Worm (Caenorhabditis elegans): ENCODE results near the gene ipla-5.

ipla-5 gene

DNA sequence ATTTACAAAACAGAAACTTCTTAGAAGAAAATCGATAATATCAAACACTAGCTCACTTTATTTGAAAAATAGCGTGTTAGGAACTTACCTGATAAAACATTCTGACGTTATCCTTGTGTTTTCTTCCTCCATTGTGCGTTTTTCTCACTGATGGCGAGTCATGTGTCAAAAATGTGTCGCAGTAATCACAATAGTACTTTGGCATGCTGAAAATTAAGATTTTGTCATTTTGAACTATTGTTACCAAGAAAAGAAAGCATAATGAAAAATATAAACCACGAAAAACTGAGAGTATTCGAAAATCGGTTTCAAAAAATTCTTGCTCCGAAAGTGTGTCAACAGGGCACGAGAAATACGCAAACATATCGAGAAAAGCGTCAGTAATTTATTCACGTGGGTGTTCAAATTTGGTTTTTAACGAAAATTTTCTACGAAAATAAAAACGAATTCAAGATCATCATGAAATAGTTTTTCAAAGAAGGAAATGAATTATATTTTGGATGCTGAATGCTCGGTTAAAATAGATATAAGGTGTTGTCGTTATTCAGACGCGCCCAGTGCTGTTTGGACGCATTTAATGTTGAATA lies 27.3 kb upstream of the ipla-5 start, which contains the start of gene snrp-3 (continued):
- TF ChIP-seq tbp1 (GFP tag; optimal IDR thresholded peaks at IDR 0.05) (peak; percentile 21), T26A5.8 (tag; optimal IDR thresholded peaks at IDR 0.05) (no peak), egl-18 (GFP tag; IDR thresholded peaks at IDR 0.05) (no peak), ceh-91 (GFP tag; IDR thresholded peaks at IDR 0.05) (no peak), nhr-27 (tag; optimal IDR thresholded peaks at IDR 0.05) (no peak), snpc-3.4 (tag; optimal IDR thresholded peaks at IDR 0.05) (no peak), tbx-9 (tag; optimal IDR thresholded peaks at IDR 0.05; ENCODE audit: borderline replicate concordance) (no peak), lag-1 (GFP tag; IDR thresholded peaks at IDR 0.05) (no peak), hmg-1.2 (GFP tag; IDR thresholded peaks at IDR 0.05) (peak; percentile 37; the same call in 1 of the 2 replicates), attf-6 (GFP tag; IDR thresholded peaks at IDR 0.05) (no peak), bed-1 (GFP tag; IDR thresholded peaks at IDR 0.05) (no peak), K12H6.12 (tag; optimal IDR thresholded peaks at IDR 0.05) (no peak), B0035.1 (tag; optimal IDR thresholded peaks at IDR 0.05) (no peak), akir-1 (GFP tag; optimal IDR thresholded peaks at IDR 0.05) (no peak), unc-62 (GFP tag; optimal IDR thresholded peaks at IDR 0.05) (no peak), nhr-80 (tag; optimal IDR thresholded peaks at IDR 0.05) (peak; percentile 29), F49E8.2 (tag; optimal IDR thresholded peaks at IDR 0.05; ENCODE audit: insufficient read depth) (peak; percentile 10), ceh-100 (GFP tag; IDR thresholded peaks at IDR 0.05) (no peak), D2030.7 (GFP tag; IDR thresholded peaks at IDR 0.05) (peak; percentile 71), sea-2 (GFP tag; IDR thresholded peaks at IDR 0.05) (no peak), aptf-2 (GFP tag; conservative IDR thresholded peaks at IDR 0.05) (no peak), sdz-38 (tag; optimal IDR thresholded peaks at IDR 0.05) (no peak), dpl-1 (GFP tag; optimal IDR thresholded peaks at IDR 0.05) (peak; percentile 73), nfya-1 (tag; optimal IDR thresholded peaks at IDR 0.05; ENCODE audit: borderline replicate concordance, insufficient read depth) (no peak), rec-8 (tag; optimal IDR thresholded peaks at IDR 0.05) (no peak), snpc-1.1 (tag; optimal IDR thresholded peaks at IDR 0.05; ENCODE audit: insufficient read depth) (peak; percentile 1), nfya-2 (GFP tag; IDR thresholded peaks at IDR 0.05) (no peak), T07F8.4 (tag; optimal IDR thresholded peaks at IDR 0.05) (no peak), ztf-18 (tag; optimal IDR thresholded peaks at IDR 0.05) (peak; percentile 96), ztf-3 (GFP tag; optimal IDR thresholded peaks at IDR 0.05) (no peak), snpc-1.3 (tag; optimal IDR thresholded peaks at IDR 0.05; ENCODE audit: insufficient read depth) (peak; percentile 59), lin-26 (GFP tag; IDR thresholded peaks at IDR 0.05) (0 out of 2 replicates have a peak, but pooled peaks have one; percentile 6), rcor-1 (GFP tag; IDR thresholded peaks at IDR 0.05) (peak; percentile 42), mes-4 (tag; optimal IDR thresholded peaks at IDR 0.05) (no peak), attf-5 (GFP tag; optimal IDR thresholded peaks at IDR 0.05) (peak; percentile 79), lin-35 (GFP tag; optimal IDR thresholded peaks at IDR 0.05) (peak; percentile 49 to 94 (median 60)), rpc-1 (optimal IDR thresholded peaks at IDR 0.05) (no peak), rpc-1 (tag; optimal IDR thresholded peaks at IDR 0.05) (no peak), chd-7 (tag; optimal IDR thresholded peaks at IDR 0.05) (peak; percentile 11), lsy-27 (tag; optimal IDR thresholded peaks at IDR 0.05; ENCODE audit: borderline replicate concordance, insufficient read depth) (no peak), madf-10 (tag; optimal IDR thresholded peaks at IDR 0.05) (peak; percentile 42), F57C9.4 (tag; optimal IDR thresholded peaks at IDR 0.05) (no peak), lin-54 (GFP tag; optimal IDR thresholded peaks at IDR 0.05) (peak; percentile 95), efl-1 (GFP tag; optimal IDR thresholded peaks at IDR 0.05) (peak; percentile 69), Y56A3A.18 (GFP tag; IDR thresholded peaks at IDR 0.05) (no peak), dox-1 (GFP tag; IDR thresholded peaks at IDR 0.05) (no peak; the same call in 1 of the 2 replicates), nfyb-1 (GFP tag; IDR thresholded peaks at IDR 0.05) (peak; percentile 73), F39B2.1 (GFP tag; IDR thresholded peaks at IDR 0.05) (no peak)

Measured in whole organism, young adult.